2 worm cellular contexts compared by ENCODE assay signal in the genomic region with DNA sequence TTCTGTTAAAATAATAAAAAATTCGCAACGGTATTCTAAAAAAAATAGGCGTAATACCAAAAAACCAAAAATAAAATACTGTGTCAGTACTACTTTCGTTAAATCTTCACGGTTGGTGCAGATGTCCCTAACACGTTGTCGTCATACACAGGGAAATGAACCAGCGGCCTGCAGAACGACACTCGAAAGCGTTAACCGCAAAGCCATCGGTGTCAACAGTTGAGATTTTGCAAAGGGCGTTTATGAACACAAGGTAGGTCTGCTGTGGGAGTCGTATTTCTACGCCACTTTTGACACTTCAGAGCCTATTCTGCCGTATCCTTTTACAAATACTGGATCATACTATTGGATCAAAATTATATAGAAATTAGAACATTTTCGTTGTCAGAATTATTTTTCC.
TF ChIP-seq lines count a peak whose summit lies in the region.

No protein-coding gene starts in this region.

TF ChIP-seq in whole organism, L1 larva, 84 proteins besides CTCF, POLR2A, EP300 and RAD21 (continued from another document and continues in another):
- TF ChIP-seq blmp-1 (tag; optimal IDR thresholded peaks at IDR 0.05; lab: Kevin White, UChicago), result peak; percentile 23
- no peak for TF ChIP-seq zag-1 (tag; optimal IDR thresholded peaks at IDR 0.05; lab: Kevin White, UChicago)
- TF ChIP-seq Y116A8C.19 (tag; optimal IDR thresholded peaks at IDR 0.05; lab: Kevin White, UChicago; ENCODE audit: borderline replicate concordance), result no peak
- TF ChIP-seq hlh-4 (tag; optimal IDR thresholded peaks at IDR 0.05; lab: Kevin White, UChicago), result no peak
- TF ChIP-seq zip-4 (GFP tag; optimal IDR thresholded peaks at IDR 0.05; lab: Kevin White, UChicago), result no peak
- TF ChIP-seq ceh-88 (GFP tag; IDR thresholded peaks at IDR 0.05; lab: Robert Waterston, UW), result no peak
- TF ChIP-seq mdl-1 (tag; optimal IDR thresholded peaks at IDR 0.05; lab: Kevin White, UChicago), result peak in 1 of 2 experiments; percentile 86
- TF ChIP-seq nhr-76 (tag; optimal IDR thresholded peaks at IDR 0.05; lab: Kevin White, UChicago), result no peak
- TF ChIP-seq ztf-4 (tag; optimal IDR thresholded peaks at IDR 0.05; lab: Kevin White, UChicago), result no peak
- peak; percentile 85 for TF ChIP-seq mep-1 (tag; optimal IDR thresholded peaks at IDR 0.05; lab: Kevin White, UChicago)
- TF ChIP-seq ets-5 (GFP tag; IDR thresholded peaks at IDR 0.05; lab: Robert Waterston, UW), result no peak
- TF ChIP-seq fkh-10 (GFP tag; optimal IDR thresholded peaks at IDR 0.05; lab: Kevin White, UChicago), result peak; percentile 17
- TF ChIP-seq unc-30 (tag; optimal IDR thresholded peaks at IDR 0.05; lab: Kevin White, UChicago), result no peak
- TF ChIP-seq rnt-1 (tag; optimal IDR thresholded peaks at IDR 0.05; lab: Kevin White, UChicago), result peak; percentile 92
- TF ChIP-seq egl-27 (tag; optimal IDR thresholded peaks at IDR 0.05; lab: Kevin White, UChicago), result no peak
- TF ChIP-seq skn-1 (tag; optimal IDR thresholded peaks at IDR 0.05; lab: Kevin White, UChicago), result peak; percentile 72
- no peak for TF ChIP-seq ceh-90 (tag; optimal IDR thresholded peaks at IDR 0.05; lab: Kevin White, UChicago)
- no peak for TF ChIP-seq pqm-1 (tag; optimal IDR thresholded peaks at IDR 0.05; lab: Kevin White, UChicago)
- no peak for TF ChIP-seq nhr-12 (tag; optimal IDR thresholded peaks at IDR 0.05; lab: Kevin White, UChicago)
- no peak for TF ChIP-seq mab-9 (GFP tag; IDR thresholded peaks at IDR 0.05; lab: Robert Waterston, UW)
- no peak for TF ChIP-seq hpl-2 (GFP tag; optimal IDR thresholded peaks at IDR 0.05; lab: Kevin White, UChicago)
- TF ChIP-seq swsn-7 (tag; optimal IDR thresholded peaks at IDR 0.05; lab: Kevin White, UChicago), result peak; percentile 77
- TF ChIP-seq unc-98 (GFP tag; IDR thresholded peaks at IDR 0.05; lab: Robert Waterston, UW), result no peak
- peak; percentile 49 for TF ChIP-seq lir-3 (tag; optimal IDR thresholded peaks at IDR 0.05; lab: Kevin White, UChicago; ENCODE audit: poor library complexity)
- no peak for TF ChIP-seq pag-3 (tag; optimal IDR thresholded peaks at IDR 0.05; lab: Kevin White, UChicago; ENCODE audit: borderline replicate concordance, insufficient read depth)
- TF ChIP-seq nhr-77 (tag; optimal IDR thresholded peaks at IDR 0.05; lab: Kevin White, UChicago), result peak; percentile 55
- no peak for TF ChIP-seq nhr-237 (tag; optimal IDR thresholded peaks at IDR 0.05; lab: Kevin White, UChicago)
- peak; percentile 43 for TF ChIP-seq unc-86 (tag; optimal IDR thresholded peaks at IDR 0.05; lab: Kevin White, UChicago)
- no peak for TF ChIP-seq C34B4.2 (tag; optimal IDR thresholded peaks at IDR 0.05; lab: Kevin White, UChicago)
- TF ChIP-seq ceh-82 (tag; optimal IDR thresholded peaks at IDR 0.05; lab: Kevin White, UChicago), result peak in 2 of 3 experiments; percentile 47 to 66
- peak in 2 of 6 experiments; percentile 49 to 50 for TF ChIP-seq elt-3 (tag; optimal IDR thresholded peaks at IDR 0.05; lab: Kevin White, UChicago)
- TF ChIP-seq unc-130 (tag; optimal IDR thresholded peaks at IDR 0.05; lab: Kevin White, UChicago), result peak; percentile 80
- TF ChIP-seq nhr-20 (tag; optimal IDR thresholded peaks at IDR 0.05; lab: Kevin White, UChicago), result peak; percentile 74
- TF ChIP-seq dpl-1 (GFP tag; optimal IDR thresholded peaks at IDR 0.05; lab: Kevin White, UChicago), result peak; percentile 31 to 56 (median 53)
- TF ChIP-seq lin-35 (GFP tag; optimal IDR thresholded peaks at IDR 0.05; lab: Kevin White, UChicago), result peak; percentile 48 to 82
- no peak for TF ChIP-seq tlp-1 (tag; optimal IDR thresholded peaks at IDR 0.05; lab: Kevin White, UChicago)
- peak; percentile 55 for TF ChIP-seq F16B12.6 (tag; optimal IDR thresholded peaks at IDR 0.05; lab: Kevin White, UChicago)
- peak; percentile 60 for TF ChIP-seq fos-1 (tag; optimal IDR thresholded peaks at IDR 0.05; lab: Kevin White, UChicago)
- TF ChIP-seq nhr-28 (tag; optimal IDR thresholded peaks at IDR 0.05; lab: Kevin White, UChicago), result no peak
- TF ChIP-seq lin-14 (GFP tag; optimal IDR thresholded peaks at IDR 0.05; lab: Kevin White, UChicago), result peak; percentile 69
- TF ChIP-seq tbx-2 (tag; optimal IDR thresholded peaks at IDR 0.05; lab: Kevin White, UChicago), result peak; percentile 66
- TF ChIP-seq nhr-84 (tag; optimal IDR thresholded peaks at IDR 0.05; lab: Kevin White, UChicago), result no peak
- TF ChIP-seq ama-1 (optimal IDR thresholded peaks at IDR 0.05; lab: Kevin White, UChicago), result no peak
- TF ChIP-seq sup-37 (GFP tag; optimal IDR thresholded peaks at IDR 0.05; lab: Kevin White, UChicago), result peak; percentile 0
- peak; percentile 16 for TF ChIP-seq snpc-4 (tag; optimal IDR thresholded peaks at IDR 0.05; lab: Kevin White, UChicago)
- TF ChIP-seq nhr-47 (tag; optimal IDR thresholded peaks at IDR 0.05; lab: Kevin White, UChicago), result peak; percentile 78
- no peak for TF ChIP-seq aha-1 (tag; optimal IDR thresholded peaks at IDR 0.05; lab: Kevin White, UChicago)
- TF ChIP-seq ztf-11 (tag; optimal IDR thresholded peaks at IDR 0.05; lab: Kevin White, UChicago), result peak in 1 of 2 experiments; percentile 39
- no peak for TF ChIP-seq grh-1 (GFP tag; IDR thresholded peaks at IDR 0.05; lab: Robert Waterston, UW)
- TF ChIP-seq ceh-63 (GFP tag; optimal IDR thresholded peaks at IDR 0.05; lab: Kevin White, UChicago), result no peak
- TF ChIP-seq nhr-11 (tag; optimal IDR thresholded peaks at IDR 0.05; lab: Kevin White, UChicago), result no peak
- peak; percentile 5 for TF ChIP-seq efl-3 (GFP tag; optimal IDR thresholded peaks at IDR 0.05; lab: Kevin White, UChicago)
- TF ChIP-seq nhr-71 (tag; optimal IDR thresholded peaks at IDR 0.05; lab: Kevin White, UChicago), result peak; percentile 80
- no peak for TF ChIP-seq C04F5.9 (tag; optimal IDR thresholded peaks at IDR 0.05; lab: Kevin White, UChicago)
- TF ChIP-seq ces-1 (GFP tag; optimal IDR thresholded peaks at IDR 0.05; lab: Kevin White, UChicago), result no peak
- TF ChIP-seq C16A3.4 (tag; optimal IDR thresholded peaks at IDR 0.05; lab: Kevin White, UChicago), result peak; percentile 79
- peak; percentile 60 for TF ChIP-seq irx-1 (tag; optimal IDR thresholded peaks at IDR 0.05; lab: Kevin White, UChicago)
- TF ChIP-seq nhr-19 (GFP tag; conservative IDR thresholded peaks at IDR 0.05; lab: Robert Waterston, UW), result peak; percentile 75
- no peak for TF ChIP-seq alr-1 (tag; optimal IDR thresholded peaks at IDR 0.05; lab: Kevin White, UChicago; ENCODE audit: borderline replicate concordance)
- no peak for TF ChIP-seq fkh-4 (tag; optimal IDR thresholded peaks at IDR 0.05; lab: Kevin White, UChicago; ENCODE audit: borderline replicate concordance)
- TF ChIP-seq fkh-8 (tag; optimal IDR thresholded peaks at IDR 0.05; lab: Kevin White, UChicago), result peak; percentile 63
- peak; percentile 59 to 62 for TF ChIP-seq efl-1 (optimal IDR thresholded peaks at IDR 0.05; lab: Kevin White, UChicago)
- peak; percentile 46 to 94 for TF ChIP-seq efl-1 (GFP tag; optimal IDR thresholded peaks at IDR 0.05 in 1 of 2; lab: Kevin White, UChicago)
- TF ChIP-seq jun-1 (tag; optimal IDR thresholded peaks at IDR 0.05; lab: Kevin White, UChicago), result peak; percentile 43

TF ChIP-seq in whole organism, young adult, 124 proteins besides CTCF, POLR2A, EP300 and RAD21 (continued from another document and continues in another):
- TF ChIP-seq D2030.7 (GFP tag; IDR thresholded peaks at IDR 0.05; lab: Robert Waterston, UW), result 0 out of 2 replicates have a peak, but pooled peaks have one; percentile 59
- no peak for TF ChIP-seq Y53G8AR.9 (GFP tag; conservative IDR thresholded peaks at IDR 0.05; lab: Robert Waterston, UW)
- TF ChIP-seq madf-10 (tag; optimal IDR thresholded peaks at IDR 0.05; lab: Kevin White, UChicago), result peak; percentile 72
- TF ChIP-seq F49E8.2 (tag; optimal IDR thresholded peaks at IDR 0.05; lab: Kevin White, UChicago; ENCODE audit: insufficient read depth), result peak; percentile 51
- no peak for TF ChIP-seq lin-26 (GFP tag; IDR thresholded peaks at IDR 0.05; lab: Robert Waterston, UW)
- no peak for TF ChIP-seq K11D2.4 (GFP tag; IDR thresholded peaks at IDR 0.05; lab: Robert Waterston, UW)
- TF ChIP-seq lsy-27 (tag; optimal IDR thresholded peaks at IDR 0.05; lab: Kevin White, UChicago; ENCODE audit: borderline replicate concordance, insufficient read depth), result peak; percentile 29
- peak; percentile 27; the same call in 1 of the 2 replicates for TF ChIP-seq F33H1.4 (GFP tag; IDR thresholded peaks at IDR 0.05; lab: Robert Waterston, UW)
- 0 out of 2 replicates have a peak, but pooled peaks have one; percentile 5 for TF ChIP-seq madf-8 (GFP tag; conservative IDR thresholded peaks at IDR 0.05; lab: Robert Waterston, UW)
- TF ChIP-seq egl-44 (GFP tag; IDR thresholded peaks at IDR 0.05; lab: Robert Waterston, UW), result no peak; the same call in 1 of the 2 replicates
- no peak for TF ChIP-seq bed-1 (GFP tag; IDR thresholded peaks at IDR 0.05; lab: Robert Waterston, UW)
- no peak for TF ChIP-seq dpff-1 (tag; optimal IDR thresholded peaks at IDR 0.05; lab: Kevin White, UChicago)
- no peak for TF ChIP-seq hmg-20 (GFP tag; IDR thresholded peaks at IDR 0.05; lab: Robert Waterston, UW)
- no peak; the same call in 1 of the 2 replicates for TF ChIP-seq ztf-6 (GFP tag; IDR thresholded peaks at IDR 0.05; lab: Robert Waterston, UW)
- no peak for TF ChIP-seq rcor-1 (GFP tag; IDR thresholded peaks at IDR 0.05; lab: Robert Waterston, UW)
- TF ChIP-seq bed-2 (GFP tag; IDR thresholded peaks at IDR 0.05; lab: Robert Waterston, UW), result peak; percentile 67; the same call in 1 of the 2 replicates
- TF ChIP-seq let-526 (GFP tag; IDR thresholded peaks at IDR 0.05; lab: Robert Waterston, UW), result 0 out of 2 replicates have a peak, but pooled peaks have one; percentile 25
- no peak for TF ChIP-seq gei-17 (GFP tag; optimal IDR thresholded peaks at IDR 0.05; lab: Kevin White, UChicago)
- TF ChIP-seq F39B2.1 (GFP tag; IDR thresholded peaks at IDR 0.05; lab: Robert Waterston, UW), result no peak
- no peak for TF ChIP-seq egrh-3 (GFP tag; IDR thresholded peaks at IDR 0.05; lab: Robert Waterston, UW)
- peak; percentile 52; the same call in 1 of the 2 replicates for TF ChIP-seq cebp-1 (GFP tag; IDR thresholded peaks at IDR 0.05; lab: Robert Waterston, UW)
- no peak for TF ChIP-seq cebp-1 (tag; optimal IDR thresholded peaks at IDR 0.05; lab: Kevin White, UChicago)
- peak; percentile 4 for TF ChIP-seq dpl-1 (GFP tag; optimal IDR thresholded peaks at IDR 0.05; lab: Kevin White, UChicago)
- TF ChIP-seq aptf-3 (GFP tag; IDR thresholded peaks at IDR 0.05; lab: Robert Waterston, UW), result no peak
- peak; percentile 33 for TF ChIP-seq F22D6.2 (tag; optimal IDR thresholded peaks at IDR 0.05; lab: Kevin White, UChicago)
- TF ChIP-seq aptf-2 (GFP tag; conservative IDR thresholded peaks at IDR 0.05; lab: Robert Waterston, UW), result 0 out of 2 replicates have a peak, but pooled peaks have one; percentile 36
- peak; percentile 43 for TF ChIP-seq lsl-1 (GFP tag; optimal IDR thresholded peaks at IDR 0.05; lab: Kevin White, UChicago)
- TF ChIP-seq unc-130 (GFP tag; optimal IDR thresholded peaks at IDR 0.05; lab: Kevin White, UChicago), result peak; percentile 48
- TF ChIP-seq madf-6 (GFP tag; IDR thresholded peaks at IDR 0.05; lab: Robert Waterston, UW), result no peak
- TF ChIP-seq T07F8.4 (tag; optimal IDR thresholded peaks at IDR 0.05; lab: Kevin White, UChicago), result peak; percentile 72
- TF ChIP-seq ztf-28 (GFP tag; IDR thresholded peaks at IDR 0.05; lab: Robert Waterston, UW), result 0 out of 2 replicates have a peak, but pooled peaks have one; percentile 62
- TF ChIP-seq rec-8 (tag; optimal IDR thresholded peaks at IDR 0.05; lab: Kevin White, UChicago), result peak; percentile 30 to 71
- TF ChIP-seq Y79H2A.3 (GFP tag; conservative IDR thresholded peaks at IDR 0.05; lab: Robert Waterston, UW), result 0 out of 2 replicates have a peak, but pooled peaks have one; percentile 27
- peak; percentile 89 for TF ChIP-seq F23B12.7 (tag; optimal IDR thresholded peaks at IDR 0.05; lab: Kevin White, UChicago; ENCODE audit: insufficient read depth)
- no peak for TF ChIP-seq ceh-40 (GFP tag; IDR thresholded peaks at IDR 0.05; lab: Robert Waterston, UW)
- no peak for TF ChIP-seq ets-4 (GFP tag; optimal IDR thresholded peaks at IDR 0.05; lab: Kevin White, UChicago)
- TF ChIP-seq C06A6.2 (GFP tag; conservative IDR thresholded peaks at IDR 0.05; lab: Robert Waterston, UW), result 0 out of 2 replicates have a peak, but pooled peaks have one; percentile 32
- no peak for TF ChIP-seq B0035.1 (tag; optimal IDR thresholded peaks at IDR 0.05; lab: Kevin White, UChicago)
- peak; percentile 30 for TF ChIP-seq F10E7.11 (tag; optimal IDR thresholded peaks at IDR 0.05; lab: Kevin White, UChicago)
- TF ChIP-seq nhr-90 (tag; optimal IDR thresholded peaks at IDR 0.05; lab: Kevin White, UChicago), result peak; percentile 85
- TF ChIP-seq rpc-1 (optimal IDR thresholded peaks at IDR 0.05; lab: Kevin White, UChicago), result peak; percentile 90
- peak; percentile 89 for TF ChIP-seq rpc-1 (tag; optimal IDR thresholded peaks at IDR 0.05; lab: Kevin White, UChicago)
- TF ChIP-seq tbx-9 (tag; optimal IDR thresholded peaks at IDR 0.05; lab: Kevin White, UChicago; ENCODE audit: borderline replicate concordance), result no peak
- no peak for TF ChIP-seq Y53F4B.3 (GFP tag; IDR thresholded peaks at IDR 0.05; lab: Robert Waterston, UW)
- no peak; the same call in 1 of the 2 replicates for TF ChIP-seq ztf-25 (GFP tag; IDR thresholded peaks at IDR 0.05; lab: Robert Waterston, UW)
- no peak for TF ChIP-seq sptf-2 (GFP tag; optimal IDR thresholded peaks at IDR 0.05; lab: Kevin White, UChicago)
- 0 out of 2 replicates have a peak, but pooled peaks have one; percentile 51 for TF ChIP-seq madf-3 (GFP tag; IDR thresholded peaks at IDR 0.05; lab: Robert Waterston, UW)
- TF ChIP-seq attf-6 (GFP tag; IDR thresholded peaks at IDR 0.05; lab: Robert Waterston, UW), result peak; percentile 61; the same call in 1 of the 2 replicates
- TF ChIP-seq ceh-91 (GFP tag; IDR thresholded peaks at IDR 0.05; lab: Robert Waterston, UW), result no peak
- TF ChIP-seq nhr-179 (tag; optimal IDR thresholded peaks at IDR 0.05; lab: Kevin White, UChicago), result no peak
- TF ChIP-seq egl-18 (GFP tag; IDR thresholded peaks at IDR 0.05; lab: Robert Waterston, UW), result no peak
- no peak for TF ChIP-seq ztf-3 (GFP tag; optimal IDR thresholded peaks at IDR 0.05; lab: Kevin White, UChicago)
- no peak for TF ChIP-seq akir-1 (GFP tag; optimal IDR thresholded peaks at IDR 0.05; lab: Kevin White, UChicago)
- TF ChIP-seq hsf-1 (GFP tag; IDR thresholded peaks at IDR 0.05; lab: Robert Waterston, UW), result no peak
- TF ChIP-seq sea-2 (GFP tag; IDR thresholded peaks at IDR 0.05; lab: Robert Waterston, UW), result no peak
- 0 out of 2 replicates have a peak, but pooled peaks have one; percentile 26 for TF ChIP-seq Y56A3A.18 (GFP tag; IDR thresholded peaks at IDR 0.05; lab: Robert Waterston, UW)
- TF ChIP-seq nfya-1 (tag; optimal IDR thresholded peaks at IDR 0.05; lab: Kevin White, UChicago; ENCODE audit: borderline replicate concordance, insufficient read depth), result no peak
- no peak for TF ChIP-seq K12H6.12 (tag; optimal IDR thresholded peaks at IDR 0.05; lab: Kevin White, UChicago)
- TF ChIP-seq cebp-2 (GFP tag; IDR thresholded peaks at IDR 0.05; lab: Robert Waterston, UW), result no peak
- TF ChIP-seq nfyb-1 (GFP tag; IDR thresholded peaks at IDR 0.05; lab: Robert Waterston, UW), result peak; percentile 87
- no peak for TF ChIP-seq B0019.2 (GFP tag; conservative IDR thresholded peaks at IDR 0.05; lab: Robert Waterston, UW)
- TF ChIP-seq T26A5.8 (tag; optimal IDR thresholded peaks at IDR 0.05; lab: Kevin White, UChicago), result no peak
- TF ChIP-seq F52B5.7 (tag; optimal IDR thresholded peaks at IDR 0.05; lab: Kevin White, UChicago), result no peak
- no peak for TF ChIP-seq tlf-1 (GFP tag; optimal IDR thresholded peaks at IDR 0.05; lab: Kevin White, UChicago)
- no peak for TF ChIP-seq atf-7 (tag; optimal IDR thresholded peaks at IDR 0.05; lab: Kevin White, UChicago)
- no peak for TF ChIP-seq ceh-79 (tag; optimal IDR thresholded peaks at IDR 0.05; lab: Kevin White, UChicago)
- no peak for TF ChIP-seq ceh-58 (GFP tag; IDR thresholded peaks at IDR 0.05; lab: Robert Waterston, UW)
- TF ChIP-seq Y95B8A.8 (GFP tag; IDR thresholded peaks at IDR 0.05; lab: Robert Waterston, UW), result no peak
- peak; percentile 86 for TF ChIP-seq B0261.1 (tag; optimal IDR thresholded peaks at IDR 0.05; lab: Kevin White, UChicago)
- no peak for TF ChIP-seq athp-1 (tag; optimal IDR thresholded peaks at IDR 0.05; lab: Kevin White, UChicago)
